Fruit fly (Drosophila melanogaster) whole organism, embryonic: ENCODE data around the gene Nep5.

Experiments
- Ada2b ChIP-seq: fragments of 200-800 bp; sonication (Bioruptor generic); IDR thresholded peaks from 2 replicates; pipeline ENCODE4 v1.3.6; 2022; ENCODE audit warnings: missing biosample characterization, missing genetic modification characterization
- B-H2 ChIP-seq: fragments of 200-800 bp; sonication (Bioruptor generic); optimal IDR thresholded peaks from 2 replicates; lab custom pipeline; 2018; ENCODE audit warnings: missing biosample characterization, mild to moderate bottlenecking, missing genetic modification characterization
- CG11085 ChIP-seq: fragments of 200-800 bp; sonication (Bioruptor generic); IDR thresholded peaks from 2 replicates; pipeline ENCODE4 v1.3.6; 2022; ENCODE audit warnings: missing biosample characterization, missing genetic modification characterization
- CG11398 ChIP-seq: fragments of 200-800 bp; sonication (Bioruptor generic); optimal IDR thresholded peaks from 2 replicates; lab custom pipeline; 2016; ENCODE audit warnings: missing biosample characterization, missing genetic modification characterization
- CG12769 ChIP-seq: fragments of 200-800 bp; sonication (Bioruptor generic); optimal IDR thresholded peaks from 2 replicates; lab custom pipeline; 2019; ENCODE audit warnings: missing biosample characterization, mild to moderate bottlenecking, missing genetic modification characterization, moderate library complexity
- CG13624 ChIP-seq: fragments of 200-800 bp; sonication (Bioruptor generic); optimal IDR thresholded peaks from 2 replicates; lab custom pipeline; 2016; ENCODE audit warnings: missing biosample characterization, missing genetic modification characterization
- CG13775 ChIP-seq: fragments of 200-800 bp; sonication (Bioruptor generic); optimal IDR thresholded peaks from 3 replicates; lab custom pipeline; 2017; ENCODE audit warnings: missing biosample characterization, mild to moderate bottlenecking, missing genetic modification characterization
- CG16779 ChIP-seq: fragments of 200-800 bp; sonication (Bioruptor generic); IDR thresholded peaks from 2 replicates; pipeline ENCODE4 v1.3.6; 2022; ENCODE audit warnings: missing biosample characterization, missing genetic modification characterization
- CG16813 ChIP-seq: fragments of 200-800 bp; sonication (Bioruptor generic); IDR thresholded peaks from 3 replicates; pipeline ENCODE4 v1.3.6; 2022; ENCODE audit warnings: missing biosample characterization, missing genetic modification characterization; ENCODE audit not compliant: partially characterized antibody
- CG17802 ChIP-seq: fragments of 200-800 bp; sonication (Bioruptor generic); optimal IDR thresholded peaks from 2 replicates; lab custom pipeline; 2018; ENCODE audit warnings: missing biosample characterization, mild to moderate bottlenecking, missing genetic modification characterization, moderate library complexity
- CG1832 ChIP-seq: fragments of 200-800 bp; sonication (Bioruptor generic); optimal IDR thresholded peaks from 2 replicates; lab custom pipeline; 2017; ENCODE audit warnings: missing biosample characterization, mild to moderate bottlenecking, missing genetic modification characterization, inconsistent platforms
- CG18599 ChIP-seq: fragments of 200-800 bp; sonication (Bioruptor generic); optimal IDR thresholded peaks from 3 replicates; lab custom pipeline; 2017; ENCODE audit warnings: missing biosample characterization, missing genetic modification characterization, mild to moderate bottlenecking, moderate library complexity, missing genetic modification reagents
- CG2202 ChIP-seq: fragments of 200-800 bp; sonication (Bioruptor generic); optimal IDR thresholded peaks from 2 replicates; lab custom pipeline; 2018; ENCODE audit warnings: missing biosample characterization, mild to moderate bottlenecking, missing genetic modification characterization
- CG31224 ChIP-seq: fragments of 200-800 bp; sonication (Bioruptor generic); IDR thresholded peaks from 2 replicates; pipeline ENCODE4 v1.3.6; 2022; ENCODE audit warnings: missing biosample characterization, missing genetic modification characterization
- CG4328 ChIP-seq: fragments of 200-800 bp; sonication (Bioruptor generic); optimal IDR thresholded peaks from 3 replicates; lab custom pipeline; 2017; ENCODE audit warnings: missing biosample characterization, missing genetic modification reagents, missing genetic modification characterization
- CG4360 ChIP-seq: fragments of 200-800 bp; sonication (Bioruptor generic); IDR thresholded peaks from 2 replicates; pipeline ENCODE4 v1.3.6; 2022; ENCODE audit warnings: missing biosample characterization, missing genetic modification characterization
- CG4404 ChIP-seq: fragments of 200-800 bp; sonication (Bioruptor generic); IDR thresholded peaks from 2 replicates; pipeline ENCODE4 v1.3.6; 2022; ENCODE audit warnings: missing biosample characterization, missing genetic modification characterization
- CG6272 ChIP-seq: fragments of 200-800 bp; sonication (Bioruptor generic); IDR thresholded peaks from 2 replicates; pipeline ENCODE4 v1.3.6; 2022; ENCODE audit warnings: missing biosample characterization, missing genetic modification characterization
- CG9876 ChIP-seq: fragments of 200-800 bp; sonication (Bioruptor generic); optimal IDR thresholded peaks from 2 replicates; lab custom pipeline; 2016; ENCODE audit warnings: missing biosample characterization, missing genetic modification characterization
- CHES-1-like ChIP-seq: fragments of 200-800 bp; sonication (Bioruptor generic); optimal IDR thresholded peaks from 2 replicates; lab custom pipeline; 2016; ENCODE audit warnings: missing biosample characterization, missing genetic modification characterization
- CrebB ChIP-seq: fragments of 200-800 bp; sonication (Bioruptor generic); optimal IDR thresholded peaks from 3 replicates; lab custom pipeline; 2018; ENCODE audit warnings: missing biosample characterization, mild to moderate bottlenecking, missing genetic modification characterization
- Dbx ChIP-seq: fragments of 200-800 bp; sonication (Bioruptor generic); IDR thresholded peaks from 3 replicates; pipeline ENCODE4 v1.3.6; 2022; ENCODE audit warnings: missing biosample characterization, missing genetic modification characterization
- Dip2 ChIP-seq: fragments of 200-800 bp; sonication (Bioruptor generic); IDR thresholded peaks from 2 replicates; pipeline ENCODE4 v1.3.6; 2022; ENCODE audit warnings: missing biosample characterization, missing genetic modification characterization
- Drgx ChIP-seq: fragments of 200-800 bp; sonication (Bioruptor generic); IDR thresholded peaks from 2 replicates; pipeline ENCODE4 v1.3.6; 2022; ENCODE audit warnings: missing biosample characterization, missing genetic modification characterization
- E2f1 ChIP-seq: fragments of 200-800 bp; sonication (Bioruptor generic); IDR thresholded peaks from 2 replicates; pipeline ENCODE4 v1.3.6; 2022; ENCODE audit warnings: missing biosample characterization, missing genetic modification characterization
- HLH3B ChIP-seq: fragments of 200-800 bp; sonication (Bioruptor generic); IDR thresholded peaks from 2 replicates; pipeline ENCODE4 v1.3.6; 2022; ENCODE audit warnings: missing biosample characterization, missing genetic modification characterization
- HLH4C ChIP-seq: fragments of 200-800 bp; sonication (Bioruptor generic); IDR thresholded peaks from 3 replicates; pipeline ENCODE4 v1.3.6; 2022; ENCODE audit warnings: missing biosample characterization, missing genetic modification characterization; ENCODE audit not compliant: partially characterized antibody
- Lpt ChIP-seq: fragments of >200 bp; optimal IDR thresholded peaks from 2 replicates; lab custom pipeline; 2018; ENCODE audit warnings: missing biosample characterization, missing genetic modification characterization
- Nf-YA ChIP-seq: fragments of 200-800 bp; sonication (Bioruptor generic); IDR thresholded peaks from 2 replicates; pipeline ENCODE4 v1.3.6; 2022; ENCODE audit warnings: missing biosample characterization, missing genetic modification characterization
- NfI ChIP-seq: fragments of 200-800 bp; sonication (Bioruptor generic); optimal IDR thresholded peaks from 3 replicates; lab custom pipeline; 2018; ENCODE audit warnings: missing biosample characterization, mild to moderate bottlenecking, missing genetic modification characterization, moderate library complexity
- Scr ChIP-seq: fragments of 200-800 bp; sonication (Bioruptor generic); IDR thresholded peaks from 2 replicates; pipeline ENCODE4 v1.3.6; 2022; ENCODE audit warnings: missing biosample characterization, missing genetic modification characterization; ENCODE audit not compliant: partially characterized antibody
- Xbp1 ChIP-seq: fragments of 200-800 bp; sonication (Bioruptor generic); optimal IDR thresholded peaks from 3 replicates; lab custom pipeline; 2016; ENCODE audit warnings: missing biosample characterization, mild to moderate bottlenecking, missing genetic modification characterization
- abd-A ChIP-seq: fragments of 200-800 bp; sonication (Bioruptor generic); optimal IDR thresholded peaks from 3 replicates; lab custom pipeline; 2019; ENCODE audit warnings: missing biosample characterization, mild to moderate bottlenecking, missing genetic modification characterization, moderate library complexity
- chm ChIP-seq: fragments of 200-800 bp; sonication (Bioruptor generic); IDR thresholded peaks from 2 replicates; pipeline ENCODE4 v1.3.6; 2022; ENCODE audit warnings: missing biosample characterization, missing genetic modification characterization
- fd102C ChIP-seq: fragments of 200-800 bp; sonication (Bioruptor generic); optimal IDR thresholded peaks from 2 replicates; lab custom pipeline; 2018; ENCODE audit warnings: missing biosample characterization, mild to moderate bottlenecking, missing genetic modification characterization, moderate library complexity
- fd3F ChIP-seq: fragments of 200-800 bp; sonication (Bioruptor generic); optimal IDR thresholded peaks from 2 replicates; lab custom pipeline; 2018; ENCODE audit warnings: missing biosample characterization, mild to moderate bottlenecking, missing genetic modification characterization, moderate library complexity
- her ChIP-seq: fragments of 200-800 bp; sonication (Bioruptor generic); optimal IDR thresholded peaks from 2 replicates; lab custom pipeline; 2016; ENCODE audit warnings: missing biosample characterization, missing genetic modification characterization
- kay ChIP-seq: fragments of 200-800 bp; sonication (Bioruptor generic); optimal IDR thresholded peaks from 2 replicates; lab custom pipeline; 2016; ENCODE audit warnings: missing biosample characterization, missing genetic modification characterization
- klu ChIP-seq: fragments of 200-800 bp; sonication (Bioruptor generic); IDR thresholded peaks from 2 replicates; pipeline ENCODE4 v1.3.6; 2022; ENCODE audit warnings: missing biosample characterization, missing genetic modification characterization
- lola ChIP-seq, 3 experiments: fragments of >200 bp in 2 of 3; fragments of 200-800 bp in 1 of 3; sonication (Bioruptor generic) in 1 of 3; optimal IDR thresholded peaks; 2 replicates each; lab custom pipeline; 2017 to 2019; ENCODE audit warnings: missing biosample characterization in 3 of 3, missing genetic modification characterization in 3 of 3, mild to moderate bottlenecking in 1 of 3, moderate library complexity in 1 of 3
- org-1 ChIP-seq: fragments of 200-800 bp; sonication (Bioruptor generic); optimal IDR thresholded peaks from 2 replicates; lab custom pipeline; 2017; ENCODE audit warnings: missing biosample characterization, missing genetic modification characterization
- pan ChIP-seq, 4 experiments: fragments of >200 bp in 3 of 4; fragments of 200-800 bp in 1 of 4; sonication (Bioruptor generic) in 1 of 4; optimal IDR thresholded peaks in 3 of 4; IDR thresholded peaks in 1 of 4; 2 replicates each; pipeline versions ENCODE4 v1.3.6 to Lab custom; 2017 to 2022; ENCODE audit warnings: missing biosample characterization in 2 of 4, missing genetic modification characterization in 2 of 4, mixed read lengths in 1 of 4
- pho ChIP-seq: fragments of 200-800 bp; sonication (Bioruptor generic); optimal IDR thresholded peaks from 2 replicates; lab custom pipeline; 2016; ENCODE audit warnings: missing biosample characterization, missing genetic modification characterization
- seq ChIP-seq: fragments of 200-800 bp; sonication (Bioruptor generic); IDR thresholded peaks from 2 replicates; pipeline ENCODE4 v1.3.6; 2022; ENCODE audit warnings: missing biosample characterization, missing genetic modification characterization
- sima ChIP-seq: fragments of 200-800 bp; sonication (Bioruptor generic); optimal IDR thresholded peaks from 2 replicates; lab custom pipeline; 2016; ENCODE audit warnings: missing biosample characterization, missing genetic modification characterization
- tna ChIP-seq: fragments of 200-800 bp; sonication (Bioruptor generic); IDR thresholded peaks from 2 replicates; pipeline ENCODE4 v1.3.6; 2022; ENCODE audit warnings: missing biosample characterization, missing genetic modification characterization; ENCODE audit not compliant: partially characterized antibody
- twi ChIP-seq: fragments of 200-800 bp; optimal IDR thresholded peaks from 2 replicates; lab custom pipeline; 2019; ENCODE audit warnings: missing biosample characterization, mild to moderate bottlenecking, missing genetic modification characterization, moderate library complexity
- wor ChIP-seq: fragments of 200-800 bp; sonication (Bioruptor generic); IDR thresholded peaks from 2 replicates; pipeline ENCODE4 v1.3.6; 2022; ENCODE audit warnings: missing biosample characterization, missing genetic modification characterization

Nep5 gene

dm6 chr3R:27111784-27112602, 48.0 kb upstream of the Nep5 start, which contains the start of the genes gb and CG5815 (continued):
- TF ChIP-seq CG17802 (tag; lab: Kevin White, UChicago) (peak; percentile 75), CG4328 (GFP tag; lab: Kevin White, UChicago) (peak; percentile 85), CG12769 (tag; lab: Kevin White, UChicago) (no peak), pan (optimal IDR thresholded peaks at IDR 0.05; lab: Kevin White, UChicago) (no peak), pan (GFP tag; optimal IDR thresholded peaks at IDR 0.05 in 1 of 2, IDR thresholded peaks at IDR 0.05 in 1 of 2) (peak in 1 of 2 experiments; percentile 90), Scr (GFP tag; lab: Robert Waterston, UW) (peak; percentile 96), CG4404 (GFP tag; lab: Robert Waterston, UW) (peak; percentile 85), CrebB (peak; percentile 59), CG13624 (GFP tag; lab: Kevin White, UChicago) (peak; percentile 80), fd102C (GFP tag; lab: Kevin White, UChicago) (no peak), kay (GFP tag; lab: Kevin White, UChicago) (peak; percentile 80), Lpt (GFP tag; lab: Kevin White, UChicago) (no peak), Dbx (GFP tag; lab: Robert Waterston, UW) (peak; percentile 95), Xbp1 (GFP tag; lab: Kevin White, UChicago) (peak; percentile 94), Drgx (GFP tag; lab: Robert Waterston, UW) (peak; percentile 91), wor (GFP tag; lab: Robert Waterston, UW) (peak; percentile 69), CG31224 (GFP tag; lab: Robert Waterston, UW) (peak; percentile 87), CG1832 (GFP tag; lab: Kevin White, UChicago) (peak; percentile 77), E2f1 (GFP tag; lab: Robert Waterston, UW) (peak; percentile 84), CG4360 (GFP tag; lab: Robert Waterston, UW) (peak; percentile 49; the same call in 1 of the 2 replicates), klu (GFP tag; lab: Robert Waterston, UW) (peak; percentile 85), CG16779 (peak; percentile 76), NfI (GFP tag; lab: Kevin White, UChicago) (peak; percentile 92), tna (GFP tag; lab: Robert Waterston, UW) (peak; percentile 86), Nf-YA (GFP tag; lab: Robert Waterston, UW) (peak; percentile 70), lola (GFP tag; optimal IDR thresholded peaks at IDR 0.05; lab: Kevin White, UChicago) (peak in 1 of 3 experiments; percentile 84), pho (GFP tag; lab: Kevin White, UChicago) (peak; percentile 85), Dip2 (GFP tag; lab: Robert Waterston, UW) (no peak; the same call in 1 of the 2 replicates), fd3F (GFP tag; lab: Kevin White, UChicago) (peak; percentile 87), CG18599 (GFP tag; lab: Kevin White, UChicago) (peak; percentile 94), CG13775 (GFP tag; lab: Kevin White, UChicago) (peak; percentile 94), sima (GFP tag; lab: Kevin White, UChicago) (no peak), B-H2 (peak; percentile 90), CG9876 (GFP tag; lab: Kevin White, UChicago) (peak; percentile 23), CHES-1-like (GFP tag; lab: Kevin White, UChicago) (peak; percentile 47), CG11085 (peak; percentile 90), HLH4C (peak; percentile 97), chm (peak; percentile 86), CG16813 (GFP tag; lab: Robert Waterston, UW) (peak; percentile 96), CG11398 (GFP tag; lab: Kevin White, UChicago) (peak; percentile 43), CG6272 (GFP tag; lab: Robert Waterston, UW) (peak; percentile 85), Ada2b (GFP tag; lab: Robert Waterston, UW) (peak; percentile 91), seq (GFP tag; lab: Robert Waterston, UW) (peak; percentile 89), org-1 (GFP tag; lab: Kevin White, UChicago) (peak; percentile 72), twi (tag; lab: Kevin White, UChicago) (peak; percentile 79), CG2202 (peak; percentile 79), her (GFP tag; lab: Kevin White, UChicago) (peak; percentile 15), abd-A (no peak), HLH3B (GFP tag; lab: Robert Waterston, UW) (peak; percentile 86)
